Worm (Caenorhabditis elegans) whole organism, L2 larva: Measurements from ENCODE around the gene W09C2.9.

Source experiments
- aly-2 ChIP-seq: fragments of 150-350 bp; optimal IDR thresholded peaks from 2 replicates; lab custom pipeline; 2014; ENCODE audit warnings: missing biosample characterization, missing genetic modification characterization
- blmp-1 ChIP-seq: sonication (generic microtip); optimal IDR thresholded peaks from 2 replicates; lab custom pipeline; 2017; ENCODE audit warnings: missing genetic modification characterization, mild to moderate bottlenecking, missing compliant biosample characterization, antibody characterized with exemption, moderate library complexity; ENCODE audit not compliant: insufficient read depth
- egl-27 ChIP-seq: sonication (generic microtip); optimal IDR thresholded peaks from 3 replicates; lab custom pipeline; 2017; ENCODE audit warnings: missing biosample characterization, missing genetic modification reagents, missing genetic modification characterization
- fos-1 ChIP-seq: fragments of 150-350 bp; optimal IDR thresholded peaks from 2 replicates; lab custom pipeline; 2014; ENCODE audit warnings: missing biosample characterization, missing genetic modification characterization
- lin-39 ChIP-seq: fragments of 150-350 bp; optimal IDR thresholded peaks from 2 replicates; lab custom pipeline; 2014; ENCODE audit warnings: missing biosample characterization, missing genetic modification reagents, missing genetic modification characterization
- lsy-2 ChIP-seq, 2 experiments: fragments of 150-350 bp in 1 of 2; sonication (generic microtip) in 1 of 2; optimal IDR thresholded peaks; 2 replicates each; lab custom pipeline; 2014 to 2017; ENCODE audit warnings: missing biosample characterization in 2 of 2, missing genetic modification characterization in 2 of 2
- ztf-11 ChIP-seq: sonication (generic microtip); optimal IDR thresholded peaks from 2 replicates; lab custom pipeline; 2017; ENCODE audit warnings: missing biosample characterization, missing genetic modification characterization
- ztf-4 ChIP-seq: fragments of 150-350 bp; optimal IDR thresholded peaks from 2 replicates; lab custom pipeline; 2014; ENCODE audit warnings: missing biosample characterization, missing genetic modification characterization

ce11 chrIV:9613072-9613590 is 10.0 kb downstream of the W09C2.9 start:
- no peak for TF ChIP-seq ztf-11 (tag; lab: Kevin White, UChicago)
- TF ChIP-seq lin-39 (tag; lab: Kevin White, UChicago) = no peak
- no peak for TF ChIP-seq egl-27 (tag; lab: Kevin White, UChicago)
- no peak for TF ChIP-seq fos-1 (tag; lab: Kevin White, UChicago)
- TF ChIP-seq lsy-2 (tag; optimal IDR thresholded peaks at IDR 0.05; lab: Kevin White, UChicago) = no peak
- TF ChIP-seq ztf-4 = no peak
- no peak for TF ChIP-seq aly-2
- TF ChIP-seq blmp-1 = no peak
